Fruit fly (Drosophila melanogaster) whole organism: ENCODE results near the gene CG6283.

Source experiments
- CG8478 ChIP-seq: fragments of >200 bp; optimal IDR thresholded peaks from 2 replicates; lab custom pipeline; 2018; ENCODE audit warnings: inconsistent platforms
- Dll ChIP-seq: fragments of >200 bp; optimal IDR thresholded peaks from 2 replicates; lab custom pipeline; 2017
- EcR ChIP-seq, 2 experiments: fragments of >200 bp; optimal IDR thresholded peaks; 2 replicates each; lab custom pipeline; 2017; ENCODE audit warnings: missing biosample characterization in 2 of 2, missing genetic modification characterization in 2 of 2, missing genetic modification reagents in 2 of 2
- pan ChIP-seq: fragments of >200 bp; optimal IDR thresholded peaks from 2 replicates; lab custom pipeline; 2017
- psq ChIP-seq: fragments of >200 bp; optimal IDR thresholded peaks from 2 replicates; lab custom pipeline; 2017
- usp ChIP-seq: fragments of >200 bp; optimal IDR thresholded peaks from 2 replicates; lab custom pipeline; 2017; ENCODE audit warnings: missing biosample characterization, missing genetic modification characterization, mixed read lengths

CG6283 gene

dm6 chr3R:27026009-27026408 is 4.8 kb upstream of the CG6283 start, which contains the start of gene CG6271:
Gene CG6271 (minus strand): TSS chr3R:27026109.
- TF ChIP-seq Dll (no peak), pan (lab: Kevin White, UChicago) (no peak), CG8478 (no peak)

- TF ChIP-seq usp = no peak
- no peak for TF ChIP-seq CG8478
- TF ChIP-seq EcR (GFP tag; optimal IDR thresholded peaks at IDR 0.05; lab: Kevin White, UChicago) = no peak
- TF ChIP-seq psq (lab: Kevin White, UChicago) = no peak
- TF ChIP-seq pan (lab: Kevin White, UChicago) = no peak
- no peak for TF ChIP-seq Dll
These were observed 1.9 kb upstream of the CG6283 start, which contains the start of gene CG6277 for dm6 chr3R:27023117-27023516. Gene CG6277 (minus strand): TSS chr3R:27023217.

dm6 chr3R:27019701-27020172 is 1.4 kb downstream of the CG6283 start, which contains the start of gene CG17191:
Gene CG17191 (minus strand): TSS chr3R:27019751.
- TF ChIP-seq Dll (no peak), psq (lab: Kevin White, UChicago) (no peak), pan (lab: Kevin White, UChicago) (no peak), CG8478 (no peak), EcR (GFP tag; optimal IDR thresholded peaks at IDR 0.05; lab: Kevin White, UChicago) (no peak), usp (no peak)

dm6 chr3R:27018187-27018586 is 3.0 kb downstream of the CG6283 start, which contains the start of gene CG17192:
Gene CG17192 (minus strand): TSS chr3R:27018287.
- TF ChIP-seq pan (lab: Kevin White, UChicago) (no peak), EcR (GFP tag; optimal IDR thresholded peaks at IDR 0.05; lab: Kevin White, UChicago) (no peak), CG8478 (no peak), Dll (no peak), usp (no peak), psq (lab: Kevin White, UChicago) (no peak)

dm6 chr3R:27007022-27007421 is 14.2 kb downstream of the CG6283 start, which contains the start of gene CG6295:
Gene CG6295 (minus strand): TSS chr3R:27007055.
- no peak for TF ChIP-seq EcR (GFP tag; optimal IDR thresholded peaks at IDR 0.05; lab: Kevin White, UChicago)
- no peak for TF ChIP-seq Dll
- TF ChIP-seq pan (lab: Kevin White, UChicago) = no peak
- no peak for TF ChIP-seq CG8478
- no peak for TF ChIP-seq usp
- no peak for TF ChIP-seq psq (lab: Kevin White, UChicago)

dm6 chr3R:27005338-27005737 is 15.8 kb downstream of the CG6283 start, which contains the start of gene CG6296:
Gene CG6296 (minus strand): TSS chr3R:27005469.
- no peak for TF ChIP-seq usp
- no peak for TF ChIP-seq pan (lab: Kevin White, UChicago)
- TF ChIP-seq psq (lab: Kevin White, UChicago) = no peak
- no peak for TF ChIP-seq CG8478
- TF ChIP-seq EcR (GFP tag; optimal IDR thresholded peaks at IDR 0.05; lab: Kevin White, UChicago) = no peak
- TF ChIP-seq Dll = no peak

- TF ChIP-seq Dll = no peak
- TF ChIP-seq CG8478 = no peak
These were observed 18.4 kb downstream of the CG6283 start for dm6 chr3R:27002787-27003186.

- TF ChIP-seq EcR (GFP tag; optimal IDR thresholded peaks at IDR 0.05; lab: Kevin White, UChicago) = no peak
- no peak for TF ChIP-seq psq (lab: Kevin White, UChicago)
- no peak for TF ChIP-seq CG8478
- TF ChIP-seq pan (lab: Kevin White, UChicago) = no peak
- no peak for TF ChIP-seq usp
- TF ChIP-seq Dll = no peak
These were observed 21.7 kb downstream of the CG6283 start, which contains the start of gene CG31077 for dm6 chr3R:26999452-26999851. Gene CG31077 (plus strand): TSS chr3R:26999752.

- TF ChIP-seq Dll (no peak), usp (no peak), EcR (GFP tag; optimal IDR thresholded peaks at IDR 0.05; lab: Kevin White, UChicago) (no peak), pan (lab: Kevin White, UChicago) (no peak), psq (lab: Kevin White, UChicago) (no peak), CG8478 (no peak)
These were observed 24.5 kb downstream of the CG6283 start, which contains the start of gene RYa-R for dm6 chr3R:26996642-26997041. Gene RYa-R (plus strand): TSS chr3R:26996980.

dm6 chr3R:26994532-26994931 is 26.6 kb downstream of the CG6283 start, which contains the start of gene TwdlC:
Gene TwdlC (plus strand): TSS chr3R:26994832.
- TF ChIP-seq Dll (no peak), pan (lab: Kevin White, UChicago) (no peak), psq (lab: Kevin White, UChicago) (no peak)

dm6 chr3R:26989802-26990509 is 31.2 kb downstream of the CG6283 start, which contains the start of gene CG31076:
Gene CG31076 (minus strand): TSS chr3R:26989852.
- TF ChIP-seq usp (no peak), pan (lab: Kevin White, UChicago) (peak; percentile 83), EcR (GFP tag; optimal IDR thresholded peaks at IDR 0.05; lab: Kevin White, UChicago) (peak in 1 of 2 experiments; percentile 43)

dm6 chr3R:26988412-26988981 is 32.7 kb downstream of the CG6283 start, which contains the start of gene CG31075:
Gene CG31075 (minus strand): TSS chr3R:26988517.
- no peak for TF ChIP-seq EcR (GFP tag; optimal IDR thresholded peaks at IDR 0.05; lab: Kevin White, UChicago)
- TF ChIP-seq psq (lab: Kevin White, UChicago) = peak; percentile 41

- TF ChIP-seq pan (lab: Kevin White, UChicago) (no peak), usp (no peak), psq (lab: Kevin White, UChicago) (no peak), CG8478 (no peak), EcR (GFP tag; optimal IDR thresholded peaks at IDR 0.05; lab: Kevin White, UChicago) (no peak), Dll (no peak)
These were observed 33.7 kb downstream of the CG6283 start for dm6 chr3R:26987455-26987854.
